Worm (Caenorhabditis elegans) whole organism, L1 larva: ENCODE results near the gene phf-32.

ENCODE experiments used
- C34B4.2 ChIP-seq: sonication (generic microtip); optimal IDR thresholded peaks from 2 replicates; lab custom pipeline; 2017; ENCODE audit warnings: mild to moderate bottlenecking, missing genetic modification characterization, missing compliant biosample characterization
- F16B12.6 ChIP-seq: fragments of 150-350 bp; optimal IDR thresholded peaks from 2 replicates; lab custom pipeline; 2014; ENCODE audit warnings: missing biosample characterization, missing genetic modification characterization
- ama-1 ChIP-seq: fragments of 150-350 bp; optimal IDR thresholded peaks from 2 replicates; lab custom pipeline; 2014
- ceh-63 ChIP-seq: fragments of 200-800 bp; sonication (Bioruptor generic); optimal IDR thresholded peaks from 2 replicates; lab custom pipeline; 2018; ENCODE audit warnings: mild to moderate bottlenecking, missing genetic modification characterization, missing compliant biosample characterization
- fkh-4 ChIP-seq: sonication (generic microtip); optimal IDR thresholded peaks from 2 replicates; lab custom pipeline; 2016; ENCODE audit warnings: missing compliant biosample characterization, missing genetic modification characterization, borderline replicate concordance
- fos-1 ChIP-seq: fragments of 150-350 bp; optimal IDR thresholded peaks from 2 replicates; lab custom pipeline; 2014; ENCODE audit warnings: missing biosample characterization, missing genetic modification characterization
- isw-1 ChIP-seq: fragments of 200-800 bp; sonication (Bioruptor generic); IDR thresholded peaks from 2 replicates; pipeline ENCODE4 v1.3.6; 2022; ENCODE audit warnings: missing genetic modification characterization, missing compliant biosample characterization
- jun-1 ChIP-seq: fragments of 150-350 bp; optimal IDR thresholded peaks from 2 replicates; lab custom pipeline; 2014; ENCODE audit warnings: missing biosample characterization, missing genetic modification reagents, missing genetic modification characterization
- nhr-20 ChIP-seq: sonication (generic microtip); optimal IDR thresholded peaks from 2 replicates; lab custom pipeline; 2016; ENCODE audit warnings: mild to moderate bottlenecking, missing genetic modification characterization, missing compliant biosample characterization
- nhr-77 ChIP-seq: fragments of 150-350 bp; optimal IDR thresholded peaks from 2 replicates; lab custom pipeline; 2014; ENCODE audit warnings: missing biosample characterization, missing genetic modification characterization
- snpc-4 ChIP-seq: fragments of 150-350 bp; optimal IDR thresholded peaks from 2 replicates; lab custom pipeline; 2014; ENCODE audit warnings: missing biosample characterization, missing genetic modification characterization
- sptf-1 ChIP-seq: fragments of 150-350 bp; optimal IDR thresholded peaks from 2 replicates; lab custom pipeline; 2014; ENCODE audit warnings: missing biosample characterization, missing genetic modification characterization
- unc-62 ChIP-seq: fragments of 150-350 bp; optimal IDR thresholded peaks from 2 replicates; lab custom pipeline; 2014; ENCODE audit warnings: missing biosample characterization, missing genetic modification reagents, missing genetic modification characterization

DNA sequence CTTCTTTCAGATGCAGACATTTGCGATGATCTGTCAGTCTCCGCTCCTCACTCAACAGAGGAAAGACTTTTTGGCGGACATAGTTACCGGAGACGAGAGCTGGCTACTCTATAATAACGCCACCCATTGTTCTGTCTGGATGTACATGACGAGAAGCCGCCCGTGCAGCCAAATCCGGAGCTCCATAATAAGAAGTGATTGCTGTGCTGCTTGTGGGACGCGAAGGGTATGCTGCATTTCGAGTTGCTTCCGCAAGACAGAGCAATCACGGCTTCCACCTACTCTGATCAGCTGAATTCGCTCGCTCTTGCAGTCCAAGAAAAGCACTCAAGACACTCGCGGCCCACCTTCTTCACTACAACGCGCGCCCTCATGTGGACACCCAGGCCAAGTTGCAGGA lies 7.1 kb downstream of the phf-32 start:
- TF ChIP-seq unc-62 (GFP tag; lab: Kevin White, UChicago): no peak
- no peak for TF ChIP-seq ceh-63 (GFP tag; lab: Kevin White, UChicago)
- no peak for TF ChIP-seq fkh-4 (tag; lab: Kevin White, UChicago)
- no peak for TF ChIP-seq nhr-20
- no peak for TF ChIP-seq jun-1 (tag; lab: Kevin White, UChicago)
- TF ChIP-seq isw-1 (GFP tag; lab: Robert Waterston, UW): no peak
- TF ChIP-seq snpc-4 (tag; lab: Kevin White, UChicago): no peak
- no peak for TF ChIP-seq nhr-77
- no peak for TF ChIP-seq ama-1 (lab: Kevin White, UChicago)
- no peak for TF ChIP-seq F16B12.6 (tag; lab: Kevin White, UChicago)
- no peak for TF ChIP-seq sptf-1 (tag; lab: Kevin White, UChicago)
- no peak for TF ChIP-seq C34B4.2
- TF ChIP-seq fos-1 (tag; lab: Kevin White, UChicago): no peak
